Worm (Caenorhabditis elegans) whole organism, L4 larva: ENCODE measurements around the gene F01G10.9.

Experiments used
- D1046.2 ChIP-seq: fragments of 200-800 bp; sonication (Bioruptor generic); IDR thresholded peaks from 2 replicates; pipeline ENCODE4 v1.3.6; 2022; ENCODE audit warnings: missing genetic modification characterization, missing compliant biosample characterization
- F10B5.3 ChIP-seq: sonication (generic microtip); optimal IDR thresholded peaks from 2 replicates; lab custom pipeline; 2016; ENCODE audit warnings: mild to moderate bottlenecking, missing genetic modification characterization, missing compliant biosample characterization
- F37D6.2 ChIP-seq: sonication (generic microtip); optimal IDR thresholded peaks from 2 replicates; lab custom pipeline; 2016; ENCODE audit warnings: mild to moderate bottlenecking, missing genetic modification characterization, missing compliant biosample characterization
- F49E8.2 ChIP-seq: sonication (generic microtip); optimal IDR thresholded peaks from 2 replicates; lab custom pipeline; 2016; ENCODE audit warnings: missing compliant biosample characterization, mild to moderate bottlenecking, missing genetic modification characterization, borderline replicate concordance
- R02D3.7 ChIP-seq: fragments of 150-350 bp; sonication (generic microtip); optimal IDR thresholded peaks from 3 replicates; lab custom pipeline; 2014; ENCODE audit warnings: missing biosample characterization, missing genetic modification characterization
- T26A8.4 ChIP-seq: fragments of 200-800 bp; sonication (Bioruptor generic); IDR thresholded peaks from 2 replicates; pipeline ENCODE4 v1.3.6; 2022; ENCODE audit warnings: missing genetic modification characterization, missing compliant biosample characterization
- Y48G9A.11 ChIP-seq: fragments of 200-800 bp; sonication (Bioruptor generic); IDR thresholded peaks from 2 replicates; pipeline ENCODE4 v1.3.6; 2022; ENCODE audit warnings: missing genetic modification reagents, missing genetic modification characterization, missing compliant biosample characterization
- Y75B8A.6 ChIP-seq: fragments of 200-800 bp; sonication (Bioruptor generic); IDR thresholded peaks from 2 replicates; pipeline ENCODE4 v1.3.6; 2022; ENCODE audit warnings: missing genetic modification reagents, missing genetic modification characterization, missing compliant biosample characterization
- ZK546.5 ChIP-seq, 2 experiments: sonication (generic microtip); optimal IDR thresholded peaks; 2 replicates each; lab custom pipeline; 2017; ENCODE audit warnings: missing biosample characterization in 2 of 2, missing genetic modification characterization in 2 of 2
- arid-1 ChIP-seq: fragments of 200-800 bp; sonication (Bioruptor generic); conservative IDR thresholded peaks from 2 replicates; pipeline ENCODE4 v1.3.6; 2022; ENCODE audit warnings: missing genetic modification reagents, missing genetic modification characterization, missing compliant biosample characterization
- attf-4 ChIP-seq: sonication (generic microtip); optimal IDR thresholded peaks from 3 replicates; lab custom pipeline; 2017; ENCODE audit warnings: missing biosample characterization, missing genetic modification characterization
- ceh-20 ChIP-seq: fragments of 200-800 bp; sonication (Bioruptor generic); IDR thresholded peaks from 2 replicates; pipeline ENCODE4 v1.3.6; 2022; ENCODE audit warnings: missing genetic modification reagents, missing genetic modification characterization, missing compliant biosample characterization
- ceh-28 ChIP-seq: fragments of 150-350 bp; optimal IDR thresholded peaks from 2 replicates; lab custom pipeline; 2014; ENCODE audit warnings: missing biosample characterization, missing genetic modification reagents, missing genetic modification characterization
- ceh-32 ChIP-seq: sonication (generic microtip); optimal IDR thresholded peaks from 2 replicates; lab custom pipeline; 2016; ENCODE audit warnings: mild to moderate bottlenecking, missing genetic modification characterization, missing compliant biosample characterization; ENCODE audit not compliant: poor library complexity
- ces-1 ChIP-seq: fragments of 150-350 bp; sonication (generic microtip); optimal IDR thresholded peaks from 4 replicates; lab custom pipeline; 2014; ENCODE audit warnings: missing biosample characterization, missing genetic modification reagents, missing genetic modification characterization
- cey-2 ChIP-seq: sonication (generic microtip); optimal IDR thresholded peaks from 3 replicates; lab custom pipeline; 2017; ENCODE audit warnings: missing genetic modification characterization, mild to moderate bottlenecking, missing compliant biosample characterization, antibody characterized with exemption, borderline replicate concordance; ENCODE audit not compliant: insufficient read depth
- ctbp-1 ChIP-seq: fragments of 200-800 bp; sonication (Bioruptor generic); IDR thresholded peaks from 2 replicates; pipeline ENCODE4 v1.3.6; 2022; ENCODE audit warnings: missing genetic modification reagents, missing genetic modification characterization, missing compliant biosample characterization
- daf-16 ChIP-seq, 3 experiments: sonication (generic microtip); optimal IDR thresholded peaks; 2 replicates each; lab custom pipeline; 2016 to 2017; ENCODE audit warnings: missing genetic modification characterization in 3 of 3, missing genetic modification reagents in 3 of 3, mild to moderate bottlenecking in 2 of 3, missing compliant biosample characterization in 2 of 3, missing biosample characterization in 1 of 3, moderate library complexity in 1 of 3
- daf-8 ChIP-seq: fragments of 200-800 bp; sonication (Bioruptor generic); IDR thresholded peaks from 2 replicates; pipeline ENCODE4 v1.3.6; 2022; ENCODE audit warnings: missing genetic modification characterization, missing compliant biosample characterization
- dmd-6 ChIP-seq: fragments of 200-800 bp; sonication (Bioruptor generic); IDR thresholded peaks from 2 replicates; pipeline ENCODE4 v1.3.6; 2022; ENCODE audit warnings: missing genetic modification reagents, missing genetic modification characterization, missing compliant biosample characterization
- egl-27 ChIP-seq: sonication (generic microtip); optimal IDR thresholded peaks from 3 replicates; lab custom pipeline; 2017; ENCODE audit warnings: missing biosample characterization, missing genetic modification reagents, missing genetic modification characterization
- gei-8 ChIP-seq: fragments of 200-800 bp; sonication (Bioruptor generic); optimal IDR thresholded peaks from 2 replicates; lab custom pipeline; 2018; ENCODE audit warnings: mild to moderate bottlenecking, missing genetic modification characterization, missing compliant biosample characterization
- hif-1 ChIP-seq, 2 experiments: sonication (generic microtip); optimal IDR thresholded peaks; 2 replicates each; lab custom pipeline; 2016 to 2017; ENCODE audit warnings: missing compliant biosample characterization in 2 of 2, missing genetic modification characterization in 2 of 2, missing genetic modification reagents in 2 of 2, missing genotype in 2 of 2, mild to moderate bottlenecking in 1 of 2
- hmg-1.1 ChIP-seq: fragments of 200-800 bp; sonication (Bioruptor generic); IDR thresholded peaks from 2 replicates; pipeline ENCODE4 v1.3.6; 2022; ENCODE audit warnings: missing genetic modification reagents, missing genetic modification characterization, missing compliant biosample characterization
- lim-7 ChIP-seq: fragments of 200-800 bp; sonication (Bioruptor generic); IDR thresholded peaks from 2 replicates; pipeline ENCODE4 v1.3.6; 2022; ENCODE audit warnings: missing genetic modification characterization, missing compliant biosample characterization
- lin-38 ChIP-seq: fragments of 200-800 bp; sonication (Bioruptor generic); IDR thresholded peaks from 2 replicates; pipeline ENCODE4 v1.3.6; 2022; ENCODE audit warnings: missing genetic modification reagents, missing genetic modification characterization, missing compliant biosample characterization
- lin-39 ChIP-seq: fragments of 150-350 bp; optimal IDR thresholded peaks from 2 replicates; lab custom pipeline; 2014; ENCODE audit warnings: missing biosample characterization, missing genetic modification reagents, missing genetic modification characterization
- lir-3 ChIP-seq: sonication (generic microtip); optimal IDR thresholded peaks from 2 replicates; lab custom pipeline; 2016; ENCODE audit warnings: mild to moderate bottlenecking, missing genetic modification characterization, missing compliant biosample characterization
- madf-5 ChIP-seq, 2 experiments: fragments of 200-800 bp; sonication (Bioruptor generic); IDR thresholded peaks; 2 replicates each; pipeline ENCODE4 v1.3.6; 2022; ENCODE audit warnings: missing compliant biosample characterization in 2 of 2, missing genetic modification characterization in 2 of 2
- mep-1 ChIP-seq: fragments of 150-350 bp; sonication (generic microtip); optimal IDR thresholded peaks from 3 replicates; lab custom pipeline; 2014; ENCODE audit warnings: missing biosample characterization, missing genetic modification characterization
- mxl-2 ChIP-seq: fragments of 200-800 bp; sonication (Bioruptor generic); conservative IDR thresholded peaks from 2 replicates; pipeline ENCODE4 v1.3.6; 2022; ENCODE audit warnings: missing genetic modification reagents, missing genetic modification characterization, missing compliant biosample characterization
- mxl-3 ChIP-seq: fragments of 200-800 bp; sonication (Bioruptor generic); optimal IDR thresholded peaks from 2 replicates; lab custom pipeline; 2018; ENCODE audit warnings: mild to moderate bottlenecking, missing genetic modification characterization, missing compliant biosample characterization
- nhr-10 ChIP-seq: fragments of 150-350 bp; optimal IDR thresholded peaks from 2 replicates; lab custom pipeline; 2014; ENCODE audit warnings: missing biosample characterization, missing genetic modification characterization
- nhr-237 ChIP-seq: sonication (generic microtip); optimal IDR thresholded peaks from 2 replicates; lab custom pipeline; 2017; ENCODE audit warnings: missing biosample characterization, missing genetic modification characterization
- nhr-28 ChIP-seq: fragments of 150-350 bp; optimal IDR thresholded peaks from 2 replicates; lab custom pipeline; 2014; ENCODE audit warnings: missing biosample characterization, missing genetic modification characterization
- nhr-77 ChIP-seq: fragments of 150-350 bp; optimal IDR thresholded peaks from 2 replicates; lab custom pipeline; 2014; ENCODE audit warnings: missing biosample characterization, missing genetic modification characterization
- pha-4 ChIP-seq, 2 experiments: fragments of 150-350 bp in 1 of 2; fragments of 200-800 bp in 1 of 2; sonication (Bioruptor generic) in 1 of 2; IDR thresholded peaks in 1 of 2; optimal IDR thresholded peaks in 1 of 2; 2 replicates each; pipeline versions ENCODE4 v1.3.6 to Lab custom; 2014 to 2022; ENCODE audit warnings: missing genetic modification characterization in 2 of 2, missing genetic modification reagents in 2 of 2, missing biosample characterization in 1 of 2, missing compliant biosample characterization in 1 of 2
- php-3 ChIP-seq: fragments of 200-800 bp; sonication (Bioruptor generic); IDR thresholded peaks from 2 replicates; pipeline ENCODE4 v1.3.6; 2022; ENCODE audit warnings: missing genetic modification reagents, missing genetic modification characterization, missing compliant biosample characterization
- pqm-1 ChIP-seq: sonication (generic microtip); optimal IDR thresholded peaks from 2 replicates; lab custom pipeline; 2017; ENCODE audit warnings: missing biosample characterization, missing genetic modification characterization
- saeg-2 ChIP-seq: fragments of 200-800 bp; sonication (Bioruptor generic); IDR thresholded peaks from 2 replicates; pipeline ENCODE4 v1.3.6; 2022; ENCODE audit warnings: missing genetic modification reagents, missing genetic modification characterization, missing compliant biosample characterization
- set-16 ChIP-seq: fragments of 200-800 bp; sonication (Bioruptor generic); IDR thresholded peaks from 2 replicates; pipeline ENCODE4 v1.3.6; 2022; ENCODE audit warnings: missing genetic modification reagents, missing genetic modification characterization, missing compliant biosample characterization
- skn-1 ChIP-seq: fragments of 150-350 bp; optimal IDR thresholded peaks from 2 replicates; lab custom pipeline; 2014; ENCODE audit warnings: missing biosample characterization, missing genetic modification characterization
- spr-3 ChIP-seq: fragments of 200-800 bp; sonication (Bioruptor generic); optimal IDR thresholded peaks from 2 replicates; lab custom pipeline; 2018; ENCODE audit warnings: mild to moderate bottlenecking, missing genetic modification characterization, missing compliant biosample characterization
- tra-1 ChIP-seq: fragments of 200-800 bp; sonication (Bioruptor generic); IDR thresholded peaks from 2 replicates; pipeline ENCODE4 v1.3.6; 2022; ENCODE audit warnings: missing genetic modification reagents, missing genetic modification characterization, missing compliant biosample characterization
- unc-62 ChIP-seq, 3 experiments: fragments of 150-350 bp in 1 of 3; sonication (generic microtip); optimal IDR thresholded peaks in 2 of 3; peaks in 1 of 3; 1 replicate in 1 of 3; 2 replicates in 2 of 3; lab custom pipeline; 2014 to 2017; ENCODE audit warnings: missing biosample characterization in 3 of 3, missing genetic modification characterization in 3 of 3, missing genetic modification reagents in 3 of 3, missing genotype in 1 of 3
- zag-1 ChIP-seq: fragments of 150-350 bp; optimal IDR thresholded peaks from 2 replicates; lab custom pipeline; 2014; ENCODE audit warnings: missing biosample characterization, missing genetic modification characterization
- zfp-3 ChIP-seq: fragments of 200-800 bp; sonication (Bioruptor generic); conservative IDR thresholded peaks from 2 replicates; pipeline ENCODE4 v1.3.6; 2022; ENCODE audit warnings: missing genetic modification reagents, missing genetic modification characterization, missing compliant biosample characterization
- zip-2 ChIP-seq: fragments of 150-350 bp; optimal IDR thresholded peaks from 2 replicates; lab custom pipeline; 2014; ENCODE audit warnings: missing biosample characterization, missing genetic modification characterization
- ztf-7 ChIP-seq: fragments of 150-350 bp; optimal IDR thresholded peaks from 2 replicates; lab custom pipeline; 2014; ENCODE audit warnings: missing biosample characterization, missing genetic modification characterization

Gene F01G10.9

ce11 chrIV:10245666-10246210, 13.7 kb downstream of the F01G10.9 start, which contains the start of gene F01G10.10 (continued):
- TF ChIP-seq daf-8 (GFP tag; lab: Robert Waterston, UW) (no peak), mxl-3 (GFP tag; lab: Kevin White, UChicago) (peak; percentile 2), mxl-2 (GFP tag; lab: Robert Waterston, UW) (no peak), F10B5.3 (tag; lab: Kevin White, UChicago) (no peak), saeg-2 (GFP tag; lab: Robert Waterston, UW) (no peak), pqm-1 (tag; lab: Kevin White, UChicago) (no peak), gei-8 (no peak), Y75B8A.6 (GFP tag; lab: Robert Waterston, UW) (peak; percentile 3; the same call in 1 of the 2 replicates), F37D6.2 (tag; lab: Kevin White, UChicago) (no peak), ceh-32 (tag; lab: Kevin White, UChicago) (no peak), nhr-28 (tag; lab: Kevin White, UChicago) (peak; percentile 13), nhr-237 (tag; lab: Kevin White, UChicago) (no peak), attf-4 (no peak), nhr-10 (tag; lab: Kevin White, UChicago) (no peak), zip-2 (tag; lab: Kevin White, UChicago) (no peak), ces-1 (GFP tag; lab: Kevin White, UChicago) (no peak), R02D3.7 (tag; lab: Kevin White, UChicago) (no peak), zag-1 (tag; lab: Kevin White, UChicago) (no peak), ceh-28 (tag; lab: Kevin White, UChicago) (no peak), nhr-77 (no peak), mep-1 (tag; lab: Kevin White, UChicago) (peak; percentile 40), zfp-3 (GFP tag; lab: Robert Waterston, UW) (peak; percentile 85; the same call in 1 of the 2 replicates), lin-39 (tag; lab: Kevin White, UChicago) (no peak), cey-2 (tag; lab: Kevin White, UChicago) (no peak), php-3 (GFP tag; lab: Robert Waterston, UW) (no peak), hmg-1.1 (no peak), arid-1 (GFP tag; lab: Robert Waterston, UW) (0 out of 2 replicates have a peak, but pooled peaks have one; percentile 60), daf-16 (GFP tag; optimal IDR thresholded peaks at IDR 0.05; lab: Kevin White, UChicago) (no peak), daf-16 (tag; optimal IDR thresholded peaks at IDR 0.05; lab: Kevin White, UChicago) (peak; percentile 12), skn-1 (tag; lab: Kevin White, UChicago) (no peak), lir-3 (tag; lab: Kevin White, UChicago) (no peak), egl-27 (no peak), madf-5 (GFP tag; IDR thresholded peaks at IDR 0.05; lab: Robert Waterston, UW) (no peak), unc-62 (GFP tag; optimal IDR thresholded peaks at IDR 0.05 in 1 of 2; lab: Kevin White, UChicago) (no peak), unc-62 (tag; optimal IDR thresholded peaks at IDR 0.05; lab: Kevin White, UChicago) (no peak), lin-38 (GFP tag; lab: Robert Waterston, UW) (peak; percentile 48), F49E8.2 (tag; lab: Kevin White, UChicago) (no peak), set-16 (GFP tag; lab: Robert Waterston, UW) (no peak), ZK546.5 (tag; optimal IDR thresholded peaks at IDR 0.05; lab: Kevin White, UChicago) (no peak), lim-7 (peak; percentile 57; the same call in 1 of the 2 replicates), spr-3 (GFP tag; lab: Kevin White, UChicago) (no peak), T26A8.4 (GFP tag; lab: Robert Waterston, UW) (peak; percentile 36; the same call in 1 of the 2 replicates), tra-1 (GFP tag; lab: Robert Waterston, UW) (peak; percentile 41; the same call in 1 of the 2 replicates), hif-1 (tag; optimal IDR thresholded peaks at IDR 0.05; lab: Kevin White, UChicago) (no peak), pha-4 (GFP tag; IDR thresholded peaks at IDR 0.05; lab: Robert Waterston, UW) (no peak; the same call in 1 of the 2 replicates), pha-4 (tag; optimal IDR thresholded peaks at IDR 0.05; lab: Kevin White, UChicago) (no peak), Y48G9A.11 (GFP tag; lab: Robert Waterston, UW) (0 out of 2 replicates have a peak, but pooled peaks have one; percentile 35), ceh-20 (GFP tag; lab: Robert Waterston, UW) (no peak), ztf-7 (tag; lab: Kevin White, UChicago) (no peak), D1046.2 (GFP tag; lab: Robert Waterston, UW) (no peak), dmd-6 (GFP tag; lab: Robert Waterston, UW) (no peak), ctbp-1 (GFP tag; lab: Robert Waterston, UW) (no peak)
